Worm (Caenorhabditis elegans): Measurements from ENCODE around the gene ttc-39B.

ce11 chrII:6383183-6383695, 49.5 kb upstream of the ttc-39B start, which contains the start of gene F58F12.1:
- no peak for TF ChIP-seq ama-1 (optimal IDR thresholded peaks at IDR 0.05)
- no peak for TF ChIP-seq Y48G9A.11 (GFP tag; IDR thresholded peaks at IDR 0.05)
- TF ChIP-seq ztf-11 (tag; optimal IDR thresholded peaks at IDR 0.05), result no peak
- TF ChIP-seq skn-1 (tag; optimal IDR thresholded peaks at IDR 0.05), result no peak
- no peak for TF ChIP-seq nhr-77 (tag; optimal IDR thresholded peaks at IDR 0.05)
- peak in 1 of 2 experiments; percentile 75 for TF ChIP-seq hif-1 (tag; optimal IDR thresholded peaks at IDR 0.05)
- no peak for TF ChIP-seq Y75B8A.6 (GFP tag; IDR thresholded peaks at IDR 0.05)
- no peak for TF ChIP-seq daf-8 (GFP tag; IDR thresholded peaks at IDR 0.05)
- TF ChIP-seq lsy-2 (tag; optimal IDR thresholded peaks at IDR 0.05), result peak in 1 of 2 experiments; percentile 81
- TF ChIP-seq ZK337.2 (GFP tag; IDR thresholded peaks at IDR 0.05), result peak; percentile 47; the same call in 1 of the 2 replicates
- TF ChIP-seq zip-2 (tag; optimal IDR thresholded peaks at IDR 0.05), result no peak
